Fruit fly (Drosophila melanogaster): ENCODE data around the gene Octbeta1R.

dm6 chr3R:22447874-22448254, 49.2 kb upstream of the Octbeta1R start, which contains the start of gene CG34376:
- TF ChIP-seq CG8478 (optimal IDR thresholded peaks at IDR 0.05): no peak
- no peak for TF ChIP-seq CTCF (optimal IDR thresholded peaks at IDR 0.05)
